Fruit fly (Drosophila melanogaster) whole organism, wandering third instar larva: Measurements from ENCODE around the gene CG3386.

Source experiments
- Hr78 ChIP-seq: fragments of >200 bp; optimal IDR thresholded peaks from 2 replicates; lab custom pipeline; 2017; ENCODE audit warnings: missing biosample characterization, missing genetic modification characterization
- Vsx2 ChIP-seq: fragments of 200-300, 225-300 bp; sonication (Bioruptor generic); optimal IDR thresholded peaks from 2 replicates; lab custom pipeline; 2018; ENCODE audit warnings: missing biosample characterization, missing genetic modification characterization; ENCODE audit not compliant: partially characterized antibody
- h ChIP-seq: fragments of 200-800 bp; sonication (Bioruptor generic); optimal IDR thresholded peaks from 3 replicates; lab custom pipeline; 2016; ENCODE audit warnings: missing biosample characterization, mild to moderate bottlenecking, missing genetic modification characterization
- lola ChIP-seq: fragments of >200 bp; optimal IDR thresholded peaks from 2 replicates; lab custom pipeline; 2017; ENCODE audit warnings: missing biosample characterization, missing genetic modification characterization
- pan ChIP-seq: fragments of >200 bp; optimal IDR thresholded peaks from 2 replicates; lab custom pipeline; 2017
- psq ChIP-seq: fragments of 200-800 bp; sonication (Bioruptor generic); optimal IDR thresholded peaks from 3 replicates; lab custom pipeline; 2017; ENCODE audit warnings: missing biosample characterization, mild to moderate bottlenecking, missing genetic modification characterization, moderate library complexity
- sage ChIP-seq: fragments of 200-800 bp; sonication (Bioruptor generic); optimal IDR thresholded peaks from 2 replicates; lab custom pipeline; 2016; ENCODE audit warnings: missing biosample characterization, mild to moderate bottlenecking, missing genetic modification characterization

dm6 chr3L:649025-649769 lies 33.1 kb downstream of the CG3386 start:
- TF ChIP-seq h (GFP tag; lab: Kevin White, UChicago) (no peak), pan (lab: Kevin White, UChicago) (no peak), Hr78 (GFP tag; lab: Kevin White, UChicago) (no peak), lola (GFP tag; lab: Kevin White, UChicago) (no peak), psq (GFP tag; lab: Kevin White, UChicago) (no peak), Vsx2 (GFP tag; lab: Kevin White, UChicago) (no peak), sage (GFP tag; lab: Kevin White, UChicago) (no peak)
